Worm (Caenorhabditis elegans): ENCODE measurements around the gene F36A4.2.

DNA sequence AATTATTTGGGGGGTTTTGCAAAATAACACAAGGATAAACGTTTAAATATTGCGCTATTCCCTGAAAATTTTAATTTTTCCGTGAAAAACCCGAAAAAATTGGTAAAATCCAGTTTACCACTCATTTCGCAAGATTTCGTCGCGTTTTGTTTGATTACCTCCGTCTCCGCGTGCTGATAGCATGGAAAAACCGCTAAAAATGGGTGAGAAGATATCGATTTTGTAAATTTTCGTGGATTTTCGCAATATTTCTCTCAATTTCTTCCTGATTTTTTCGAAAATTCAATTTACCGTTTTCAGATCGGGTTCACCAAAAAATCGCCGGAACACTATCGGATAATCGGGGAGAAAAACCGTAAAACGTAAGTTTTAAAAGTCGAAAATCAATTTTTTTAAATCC is 23.3 kb upstream of the F36A4.2 start, which contains the start of gene ama-1:
- TF ChIP-seq ceh-24 (tag; optimal IDR thresholded peaks at IDR 0.05) (no peak), elt-2 (tag; optimal IDR thresholded peaks at IDR 0.05) (no peak), ama-1 (optimal IDR thresholded peaks at IDR 0.05) (no peak), sox-2 (GFP tag; IDR thresholded peaks at IDR 0.05) (no peak), ets-4 (tag; optimal IDR thresholded peaks at IDR 0.05) (no peak), fax-1 (tag; optimal IDR thresholded peaks at IDR 0.05) (no peak), C08G9.2 (tag; optimal IDR thresholded peaks at IDR 0.05) (no peak), ceh-18 (tag; optimal IDR thresholded peaks at IDR 0.05) (no peak), gmeb-2 (tag; optimal IDR thresholded peaks at IDR 0.05) (no peak), elt-4 (tag; optimal IDR thresholded peaks at IDR 0.05) (no peak), syd-9 (tag; optimal IDR thresholded peaks at IDR 0.05) (no peak), pag-3 (tag; optimal IDR thresholded peaks at IDR 0.05; ENCODE audit: borderline replicate concordance) (no peak), tbx-2 (tag; optimal IDR thresholded peaks at IDR 0.05) (no peak), ceh-9 (tag; optimal IDR thresholded peaks at IDR 0.05) (no peak)

Data from whole organism, late embryonic.